Fruit fly (Drosophila melanogaster) S2 (cell line): ENCODE results near the gene CG6576.

Experiments used
- CG8478 ChIP-seq: fragments of >200 bp; optimal IDR thresholded peaks from 2 replicates; lab custom pipeline; 2018
- CTCF ChIP-seq, 2 experiments: fragments of >200 bp; optimal IDR thresholded peaks; 2 replicates each; lab custom pipeline; 2018

CG6576 gene

DNA sequence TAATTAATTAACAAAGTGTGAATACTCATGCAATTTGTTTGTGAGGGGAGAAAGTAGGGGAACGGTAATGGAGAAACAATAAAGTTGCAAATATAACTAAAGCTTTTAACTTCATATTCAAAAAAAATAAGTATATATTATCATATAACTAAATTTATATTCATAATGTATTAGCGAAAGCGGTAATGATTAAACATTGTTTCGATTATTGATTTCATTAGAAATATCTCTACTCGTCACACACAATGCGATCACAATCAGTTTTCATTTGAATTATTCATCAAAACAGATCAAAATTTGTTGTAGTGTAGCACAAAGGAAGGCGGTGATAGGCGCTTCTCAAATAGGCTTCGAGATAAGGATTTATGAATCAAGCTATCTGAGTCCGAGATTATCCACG lies at the start of gene CG6576:
TSS of gene CG6576 (plus strand) at position 301 of the 400 bp plus-strand sequence.
- no peak for TF ChIP-seq CG8478 (lab: Kevin White, UChicago)
- no peak for TF ChIP-seq CTCF (optimal IDR thresholded peaks at IDR 0.05; lab: Kevin White, UChicago)

DNA sequence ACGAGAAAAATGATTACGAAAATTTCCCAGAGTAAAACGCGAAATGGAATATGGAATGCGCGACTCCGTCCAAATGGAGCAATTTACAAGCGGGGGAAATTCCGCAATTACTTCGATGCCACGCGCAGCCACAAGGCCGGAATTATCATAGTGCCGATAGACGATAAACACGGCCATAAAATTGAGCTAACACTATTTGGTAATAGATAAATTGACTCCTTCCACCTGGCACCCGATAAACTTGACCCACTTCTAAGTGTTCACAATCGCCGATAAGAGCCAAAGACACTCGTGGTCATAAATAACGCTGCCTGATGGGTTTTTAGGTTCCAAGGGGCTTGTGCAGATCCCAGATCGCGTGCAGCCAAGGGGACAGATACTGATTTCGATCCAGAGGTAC lies 48.7 kb upstream of the CG6576 start:
- TF ChIP-seq CG8478 (lab: Kevin White, UChicago) (no peak), CTCF (optimal IDR thresholded peaks at IDR 0.05; lab: Kevin White, UChicago) (no peak)

DNA sequence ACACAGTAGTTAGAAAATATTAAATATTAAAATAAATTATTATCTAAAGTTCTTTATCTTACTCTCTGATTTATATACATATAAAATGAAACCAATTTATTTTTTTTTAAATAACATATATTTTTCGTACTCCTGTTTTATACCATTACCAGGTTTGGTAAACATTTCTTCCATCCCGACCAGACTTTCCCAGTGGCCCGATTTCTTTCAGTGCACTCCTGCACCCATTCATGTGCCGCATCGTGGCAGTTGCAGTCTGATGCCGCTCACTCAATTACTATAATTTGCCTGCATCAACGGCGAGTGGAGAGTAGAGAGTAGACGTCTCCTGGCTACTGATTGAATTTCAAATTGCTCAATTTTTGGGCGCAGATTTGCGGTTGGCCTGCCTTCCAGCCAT lies 48.0 kb upstream of the CG6576 start:
- TF ChIP-seq CG8478 (lab: Kevin White, UChicago) (no peak), CTCF (optimal IDR thresholded peaks at IDR 0.05; lab: Kevin White, UChicago) (no peak)

DNA sequence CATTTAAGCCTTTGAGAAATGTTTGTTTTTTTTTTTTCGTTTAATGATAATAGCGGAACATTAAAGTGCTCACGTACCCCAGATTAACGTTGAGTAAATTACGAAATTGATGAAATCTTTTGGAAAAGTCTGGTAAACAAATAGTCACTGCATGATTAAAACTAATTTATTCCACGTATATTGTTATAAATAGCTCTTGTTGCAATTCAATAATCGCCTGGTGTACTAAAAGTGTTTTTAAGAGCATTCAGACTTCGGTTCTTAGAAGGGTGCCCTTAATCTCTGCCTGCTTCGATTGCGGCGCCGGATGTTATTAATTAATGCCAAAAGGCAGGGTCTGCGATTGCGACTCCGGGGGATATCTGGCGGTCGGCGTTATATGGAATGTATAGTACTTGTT lies 46.9 kb upstream of the CG6576 start:
- TF ChIP-seq CTCF (optimal IDR thresholded peaks at IDR 0.05; lab: Kevin White, UChicago) (no peak), CG8478 (lab: Kevin White, UChicago) (no peak)

DNA sequence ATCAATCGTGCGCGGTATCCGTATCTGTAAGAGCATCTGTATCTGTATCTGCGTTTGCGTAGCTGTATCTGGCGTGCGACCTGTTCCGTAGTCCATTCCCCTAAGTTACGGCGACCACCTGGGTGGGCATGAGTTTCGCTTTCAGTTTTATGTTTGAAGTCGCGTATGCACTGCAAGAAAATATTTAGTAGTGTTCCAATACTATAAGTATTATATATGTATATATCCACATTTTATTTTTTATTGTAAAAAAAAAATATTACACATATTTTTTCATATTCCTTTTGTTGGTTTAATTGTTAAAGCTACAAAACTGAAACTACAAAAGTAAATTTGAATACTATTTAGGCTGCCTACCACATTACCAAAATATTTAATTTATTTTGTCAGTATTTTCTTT lies 42.9 kb upstream of the CG6576 start:
- TF ChIP-seq CG8478 (lab: Kevin White, UChicago), result no peak
- TF ChIP-seq CTCF (optimal IDR thresholded peaks at IDR 0.05; lab: Kevin White, UChicago), result no peak

DNA sequence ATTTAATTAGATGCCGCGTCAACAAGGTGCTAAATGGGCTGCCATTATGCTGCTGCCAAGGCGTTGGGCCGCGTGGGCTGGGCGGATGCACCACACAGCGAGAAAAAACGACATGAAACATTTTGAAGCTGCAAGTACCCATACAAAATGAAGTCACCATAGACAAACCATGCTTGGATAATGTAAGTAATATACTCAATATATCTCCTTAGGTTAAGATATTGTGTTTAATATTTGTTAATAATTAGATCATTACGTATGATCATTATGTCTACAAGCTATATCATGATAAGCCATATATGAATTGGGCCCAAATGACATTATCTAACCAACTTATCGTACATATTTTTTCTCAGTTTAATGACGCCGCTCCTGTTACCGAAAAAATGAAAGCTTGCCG lies 39.8 kb upstream of the CG6576 start:
- no peak for TF ChIP-seq CG8478 (lab: Kevin White, UChicago)
- TF ChIP-seq CTCF (optimal IDR thresholded peaks at IDR 0.05; lab: Kevin White, UChicago), result no peak

DNA sequence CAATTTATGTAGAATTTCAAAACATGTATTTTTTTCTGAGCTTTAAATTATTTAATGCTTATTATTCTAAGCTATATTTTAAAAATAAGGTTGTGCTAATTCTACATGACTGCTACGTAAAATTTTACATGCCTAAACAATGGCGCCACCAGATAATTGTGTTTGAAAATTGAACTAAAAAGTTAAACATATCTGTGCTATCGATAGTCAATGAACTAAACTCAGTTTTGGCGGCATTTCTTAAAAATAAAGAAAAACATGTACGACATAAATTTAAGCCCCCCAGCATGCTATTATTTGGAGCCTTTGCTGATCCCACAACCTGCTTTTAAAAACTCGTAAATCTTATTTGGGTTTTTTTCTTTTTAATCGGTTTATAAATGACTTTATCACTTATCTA lies 37.2 kb upstream of the CG6576 start:
- TF ChIP-seq CG8478 (lab: Kevin White, UChicago), result no peak
- peak; percentile 77 to 89 for TF ChIP-seq CTCF (optimal IDR thresholded peaks at IDR 0.05; lab: Kevin White, UChicago)

DNA sequence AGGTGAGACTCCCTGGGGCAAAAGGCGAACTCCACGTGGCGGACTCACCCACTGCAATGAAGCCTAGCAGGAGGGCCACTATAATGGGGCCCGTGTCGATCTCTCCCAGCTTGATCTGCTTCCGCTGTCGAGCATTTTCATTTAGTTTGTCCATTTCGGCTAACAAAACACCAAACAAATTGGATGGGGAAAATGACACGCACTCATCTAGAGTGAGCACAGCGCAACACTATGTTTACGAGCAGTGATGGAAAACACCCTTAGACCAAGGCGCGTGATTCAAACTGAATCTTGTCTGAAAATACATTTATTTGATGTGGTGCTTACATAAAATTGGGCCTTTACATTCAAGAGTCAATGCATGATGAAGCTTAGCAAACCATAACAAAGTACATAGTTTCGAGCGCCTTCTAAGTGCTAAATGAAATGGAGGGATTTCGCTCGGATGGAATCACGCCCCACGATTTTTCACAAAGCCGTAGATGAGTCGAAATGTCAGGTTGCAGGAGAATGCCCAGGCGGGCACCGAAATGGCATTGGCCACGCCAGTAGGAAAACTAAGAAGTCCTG lies 35.7 kb upstream of the CG6576 start, which contains the start of gene SrpRbeta:
TSS of gene SrpRbeta (minus strand) at position 236 of the 570 bp plus-strand sequence.
- TF ChIP-seq CG8478 (lab: Kevin White, UChicago) (no peak), CTCF (optimal IDR thresholded peaks at IDR 0.05; lab: Kevin White, UChicago) (no peak)

DNA sequence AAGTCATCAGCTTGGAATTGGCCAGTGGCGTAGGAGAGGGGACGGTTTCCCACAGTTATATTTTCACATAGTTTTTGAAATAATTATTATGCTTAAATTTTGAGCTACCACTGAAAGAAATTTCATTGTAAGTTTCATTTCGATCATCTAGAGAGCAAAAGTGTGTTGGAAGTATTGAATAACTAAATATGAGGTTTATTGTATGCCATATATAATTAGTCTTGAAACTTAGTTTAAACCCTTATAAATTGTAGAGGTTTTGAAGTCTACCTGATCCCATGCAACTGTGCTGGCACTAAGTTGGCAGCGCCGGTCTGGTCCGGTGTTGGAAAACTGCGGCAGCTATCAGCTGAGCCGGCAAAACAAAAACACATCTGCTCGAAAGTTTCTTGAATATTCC lies 34.6 kb upstream of the CG6576 start, which contains the start of the genes CG32022 and CG6511:
TSS of gene CG32022 (minus strand) at position 128 of the 400 bp plus-strand sequence.
TSS of gene CG6511 (plus strand) at position 180 of the 400 bp plus-strand sequence.
- no peak for TF ChIP-seq CG8478 (lab: Kevin White, UChicago)
- no peak for TF ChIP-seq CTCF (optimal IDR thresholded peaks at IDR 0.05; lab: Kevin White, UChicago)

DNA sequence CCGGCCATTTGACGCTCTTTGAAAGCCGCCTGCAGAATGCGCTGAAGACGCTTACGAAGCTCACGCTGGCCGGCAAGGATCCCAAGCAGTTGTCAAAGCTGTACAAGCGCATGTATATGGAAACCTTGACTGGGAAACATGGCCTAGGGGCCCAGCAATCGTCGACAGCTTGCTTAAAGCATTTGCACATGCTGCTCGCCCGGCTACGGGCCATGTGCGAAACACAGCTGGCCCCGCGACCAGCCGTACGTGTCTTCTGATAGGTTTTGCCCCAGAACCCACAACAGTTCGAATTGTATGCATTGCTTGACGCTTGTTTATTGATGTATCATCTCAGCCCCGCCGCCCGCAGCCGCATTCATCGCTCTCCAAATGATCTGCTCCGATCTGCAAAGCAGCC lies 30.5 kb upstream of the CG6576 start:
- TF ChIP-seq CG8478 (lab: Kevin White, UChicago) (no peak), CTCF (optimal IDR thresholded peaks at IDR 0.05; lab: Kevin White, UChicago) (no peak)

DNA sequence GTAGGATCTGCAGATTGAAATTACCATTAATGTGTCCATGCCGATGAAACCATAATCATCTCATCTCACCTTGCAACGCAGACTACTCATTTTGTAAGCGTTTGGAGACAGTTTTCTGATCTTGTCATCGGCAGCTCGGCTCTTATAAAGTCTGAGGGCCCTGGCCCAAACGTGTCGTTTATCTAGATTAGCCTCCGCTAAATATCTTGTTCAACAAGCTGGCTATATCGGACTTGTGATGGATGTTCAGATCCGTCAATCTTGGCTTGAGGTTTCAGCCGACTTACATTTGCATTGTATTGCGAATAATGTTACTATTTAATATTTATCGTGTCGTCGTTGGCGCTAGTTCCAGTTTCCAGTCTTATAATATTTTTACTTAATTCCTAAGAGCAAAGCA lies 30.1 kb upstream of the CG6576 start, which contains the start of gene CG43965:
TSS of gene CG43965 (minus strand) at position 101 of the 400 bp plus-strand sequence.
- TF ChIP-seq CTCF (optimal IDR thresholded peaks at IDR 0.05; lab: Kevin White, UChicago) (no peak), CG8478 (lab: Kevin White, UChicago) (no peak)

DNA sequence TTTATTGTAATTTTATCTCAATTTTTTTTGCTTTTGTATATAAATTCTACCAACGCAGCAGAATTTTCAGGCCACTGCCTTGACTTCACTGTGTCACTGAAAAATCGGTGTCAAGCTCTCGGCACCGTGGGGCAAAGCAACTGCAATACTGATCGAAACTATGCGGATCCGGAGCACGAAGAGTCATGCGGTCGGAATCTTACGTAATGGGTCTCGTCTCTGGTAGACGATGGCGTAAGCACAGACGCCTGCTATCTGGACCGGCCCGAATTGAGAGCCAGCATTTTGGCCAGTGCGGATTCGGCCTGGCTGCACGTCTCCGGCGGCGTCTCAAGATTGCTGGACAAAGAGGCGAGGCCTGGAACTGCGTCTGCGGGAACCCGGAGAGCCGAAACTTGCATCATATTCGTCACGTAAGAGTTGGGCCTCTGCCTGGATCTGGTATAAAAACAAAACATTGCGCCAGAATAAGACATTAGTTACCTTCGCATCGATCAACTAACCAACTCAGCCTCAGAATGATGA lies 29.4 kb upstream of the CG6576 start, which contains the start of gene Cp18:
TSS of gene Cp18 (plus strand) at position 475 of the 525 bp plus-strand sequence.
- TF ChIP-seq CG8478 (lab: Kevin White, UChicago) (no peak), CTCF (optimal IDR thresholded peaks at IDR 0.05; lab: Kevin White, UChicago) (no peak)

DNA sequence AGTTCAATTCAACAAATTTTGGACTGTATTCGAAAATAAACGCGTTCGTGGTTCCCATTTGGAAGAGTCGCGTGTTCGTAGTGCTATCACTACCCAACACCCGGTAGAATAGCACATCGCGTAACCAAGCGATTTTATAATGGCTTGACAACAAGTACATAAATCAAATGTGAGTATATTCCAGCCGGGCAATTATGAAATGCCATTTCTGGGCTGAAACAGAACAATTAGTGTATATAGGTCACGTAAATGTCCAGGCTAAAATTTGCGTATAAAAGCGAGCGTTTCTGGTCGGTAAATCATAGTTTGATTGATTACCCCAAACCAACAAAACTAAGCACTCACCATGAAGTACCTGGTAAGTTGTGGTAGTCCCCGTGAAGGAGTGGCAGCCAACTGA lies 27.6 kb upstream of the CG6576 start, which contains the start of gene Cp15:
TSS of gene Cp15 (plus strand) at position 301 of the 400 bp plus-strand sequence.
- TF ChIP-seq CG8478 (lab: Kevin White, UChicago) (no peak), CTCF (optimal IDR thresholded peaks at IDR 0.05; lab: Kevin White, UChicago) (no peak)

DNA sequence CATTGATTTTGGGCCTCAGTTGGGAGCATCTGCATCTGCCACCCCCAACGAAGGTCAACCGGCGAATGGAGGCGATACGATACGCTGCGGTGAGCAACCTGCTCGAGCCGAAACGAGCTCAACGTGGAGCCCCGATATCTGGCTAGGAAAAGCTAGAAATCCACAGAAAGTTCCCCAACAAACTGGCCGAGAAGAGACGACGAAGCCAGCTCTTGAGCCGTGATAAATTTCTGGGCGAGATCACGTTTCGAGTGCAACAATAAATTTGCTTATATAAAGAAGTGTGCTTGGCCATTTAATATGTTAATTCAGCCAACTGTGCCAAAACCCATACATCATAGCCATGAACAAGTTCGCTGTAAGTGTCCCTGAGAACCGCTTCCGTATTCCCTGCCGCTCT lies 26.2 kb upstream of the CG6576 start, which contains the start of gene Cp19:
TSS of gene Cp19 (plus strand) at position 301 of the 400 bp plus-strand sequence.
- TF ChIP-seq CTCF (optimal IDR thresholded peaks at IDR 0.05; lab: Kevin White, UChicago) (no peak), CG8478 (lab: Kevin White, UChicago) (no peak)

DNA sequence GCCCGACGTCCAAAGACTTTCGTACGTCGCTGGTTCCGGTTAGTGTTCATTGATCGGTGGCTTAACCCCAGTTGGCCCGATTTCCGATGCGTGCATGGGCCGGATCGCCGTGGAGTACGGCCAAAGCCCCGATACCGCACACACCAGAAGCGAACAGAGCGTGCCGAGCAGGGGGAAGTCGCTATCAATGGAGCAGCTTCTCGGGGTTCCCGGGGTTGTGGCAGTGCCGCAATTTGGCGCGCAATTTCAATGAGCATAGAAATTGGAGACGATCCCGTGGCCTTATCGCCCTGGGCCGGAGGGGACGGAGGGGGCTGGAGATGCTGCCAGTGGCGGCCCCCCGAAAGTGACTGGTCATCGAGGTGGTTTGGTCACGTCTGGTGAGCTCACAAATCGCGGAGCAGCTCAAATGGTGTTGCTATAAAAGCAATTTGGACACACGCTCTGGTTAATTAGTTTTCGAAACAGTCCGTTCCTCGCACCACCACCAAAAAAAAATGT lies 24.2 kb upstream of the CG6576 start, which contains the start of gene Cp16:
TSS of gene Cp16 (plus strand) at position 451 of the 501 bp plus-strand sequence.
- TF ChIP-seq CG8478 (lab: Kevin White, UChicago) (no peak), CTCF (optimal IDR thresholded peaks at IDR 0.05; lab: Kevin White, UChicago) (no peak)
